Fruit fly (Drosophila melanogaster) whole organism, prepupa: Measurements from ENCODE around the gene ND-15.

ENCODE experiments used
- Blimp-1 ChIP-seq: fragments of 200-800 bp; sonication (Bioruptor generic); optimal IDR thresholded peaks from 3 replicates; lab custom pipeline; 2017; ENCODE audit warnings: missing biosample characterization, missing genetic modification characterization, mild to moderate bottlenecking, moderate library complexity, missing genetic modification reagents
- CG11902 ChIP-seq: fragments of 200-800 bp; sonication (Bioruptor generic); optimal IDR thresholded peaks from 3 replicates; lab custom pipeline; 2016; ENCODE audit warnings: missing biosample characterization, missing genetic modification characterization
- CG15336 ChIP-seq: fragments of 200-800 bp; sonication (Bioruptor generic); IDR thresholded peaks from 2 replicates; pipeline ENCODE4 v1.3.6; 2022; ENCODE audit warnings: missing biosample characterization, missing genetic modification characterization
- CG1621 ChIP-seq: fragments of 200-800 bp; sonication (Bioruptor generic); optimal IDR thresholded peaks from 3 replicates; lab custom pipeline; 2018; ENCODE audit warnings: missing biosample characterization, mild to moderate bottlenecking, missing genetic modification characterization
- CG16779 ChIP-seq: fragments of 200-800 bp; sonication (Bioruptor generic); optimal IDR thresholded peaks from 3 replicates; lab custom pipeline; 2017; ENCODE audit warnings: missing biosample characterization, mild to moderate bottlenecking, missing genetic modification characterization
- CG3032 ChIP-seq: fragments of 200-800 bp; optimal IDR thresholded peaks from 2 replicates; lab custom pipeline; 2019; ENCODE audit warnings: missing biosample characterization, mild to moderate bottlenecking, missing genetic modification characterization, moderate library complexity
- CG31627 ChIP-seq: fragments of 200-800 bp; sonication (Bioruptor generic); optimal IDR thresholded peaks from 3 replicates; lab custom pipeline; 2016; ENCODE audit warnings: missing biosample characterization, missing genetic modification characterization
- CG32006 ChIP-seq: fragments of 200-800 bp; sonication (Bioruptor generic); optimal IDR thresholded peaks from 3 replicates; lab custom pipeline; 2017; ENCODE audit warnings: missing biosample characterization, mild to moderate bottlenecking, missing genetic modification characterization
- CG6163 ChIP-seq: fragments of 200-800 bp; sonication (Bioruptor generic); IDR thresholded peaks from 3 replicates; pipeline ENCODE4 v1.3.6; 2022; ENCODE audit warnings: missing biosample characterization, missing genetic modification characterization
- CG6792 ChIP-seq: fragments of 200-800 bp; sonication (Bioruptor generic); optimal IDR thresholded peaks from 3 replicates; lab custom pipeline; 2016; ENCODE audit warnings: missing biosample characterization, missing genetic modification characterization
- CG8119 ChIP-seq: fragments of 200-800 bp; sonication (Bioruptor generic); IDR thresholded peaks from 3 replicates; pipeline ENCODE4 v1.3.6; 2022; ENCODE audit warnings: missing biosample characterization, missing genetic modification characterization
- CG9139 ChIP-seq: fragments of 200-800 bp; sonication (Bioruptor generic); optimal IDR thresholded peaks from 3 replicates; lab custom pipeline; 2017; ENCODE audit warnings: missing biosample characterization, mild to moderate bottlenecking, missing genetic modification characterization
- Eip78C ChIP-seq: fragments of 200-800 bp; sonication (Bioruptor generic); peaks from one replicate; lab custom pipeline; 2016; ENCODE audit warnings: missing biosample characterization, missing genetic modification characterization
- Hr4 ChIP-seq: fragments of 200-800 bp; sonication (Bioruptor generic); optimal IDR thresholded peaks from 3 replicates; lab custom pipeline; 2016; ENCODE audit warnings: missing biosample characterization, missing genetic modification characterization
- OdsH ChIP-seq: fragments of 200-800 bp; sonication (Bioruptor generic); optimal IDR thresholded peaks from 3 replicates; lab custom pipeline; 2016; ENCODE audit warnings: missing biosample characterization, missing genetic modification characterization
- Sox102F ChIP-seq: fragments of 200-800 bp; sonication (Bioruptor generic); optimal IDR thresholded peaks from 2 replicates; lab custom pipeline; 2016; ENCODE audit warnings: missing biosample characterization, mild to moderate bottlenecking, missing genetic modification characterization
- Sox14 ChIP-seq: fragments of 200-800 bp; sonication (Bioruptor generic); optimal IDR thresholded peaks from 3 replicates; lab custom pipeline; 2016; ENCODE audit warnings: missing biosample characterization, missing genetic modification characterization
- Sox15 ChIP-seq: fragments of 200-800 bp; sonication (Bioruptor generic); optimal IDR thresholded peaks from 3 replicates; lab custom pipeline; 2016; ENCODE audit warnings: missing biosample characterization, missing genetic modification characterization
- acj6 ChIP-seq: fragments of 200-800 bp; sonication (Bioruptor generic); optimal IDR thresholded peaks from 3 replicates; lab custom pipeline; 2016; ENCODE audit warnings: missing biosample characterization, missing genetic modification characterization
- cyc ChIP-seq: fragments of 200-800 bp; sonication (Bioruptor generic); optimal IDR thresholded peaks from 3 replicates; lab custom pipeline; 2016; ENCODE audit warnings: missing biosample characterization, missing genetic modification characterization
- esn ChIP-seq: fragments of 200-800 bp; sonication (Bioruptor generic); optimal IDR thresholded peaks from 2 replicates; lab custom pipeline; 2016; ENCODE audit warnings: missing biosample characterization, mild to moderate bottlenecking, missing genetic modification characterization, moderate library complexity
- fd59A ChIP-seq: fragments of 200-800 bp; sonication (Bioruptor generic); optimal IDR thresholded peaks from 2 replicates; lab custom pipeline; 2017; ENCODE audit warnings: missing biosample characterization, mild to moderate bottlenecking, missing genetic modification characterization, missing genetic modification reagents
- fd85E ChIP-seq: fragments of 200-800 bp; sonication (Bioruptor generic); optimal IDR thresholded peaks from 3 replicates; lab custom pipeline; 2016; ENCODE audit warnings: missing biosample characterization, missing genetic modification characterization
- fkh ChIP-seq: fragments of 200-800 bp; sonication (Bioruptor generic); optimal IDR thresholded peaks from 3 replicates; lab custom pipeline; 2017; ENCODE audit warnings: missing biosample characterization, mild to moderate bottlenecking, missing genetic modification characterization, moderate library complexity
- net ChIP-seq: fragments of 200-800 bp; sonication (Bioruptor generic); optimal IDR thresholded peaks from 3 replicates; lab custom pipeline; 2016; ENCODE audit warnings: missing biosample characterization, missing genetic modification characterization
- salr ChIP-seq, 2 experiments: fragments of 200-800 bp; sonication (Bioruptor generic); optimal IDR thresholded peaks; 3 replicates each; lab custom pipeline; 2016 to 2018; ENCODE audit warnings: missing biosample characterization in 2 of 2, missing genetic modification characterization in 2 of 2, mild to moderate bottlenecking in 1 of 2
- svp ChIP-seq: fragments of 200-800 bp; sonication (Bioruptor generic); peaks from one replicate; lab custom pipeline; 2016; ENCODE audit warnings: missing biosample characterization, missing genetic modification characterization
- topi ChIP-seq: fragments of 200-800 bp; sonication (Bioruptor generic); optimal IDR thresholded peaks from 3 replicates; lab custom pipeline; 2016; ENCODE audit warnings: missing biosample characterization, missing genetic modification characterization
- vri ChIP-seq: fragments of 200-800 bp; sonication (Bioruptor generic); optimal IDR thresholded peaks from 3 replicates; lab custom pipeline; 2016; ENCODE audit warnings: missing biosample characterization, mild to moderate bottlenecking, missing genetic modification characterization

ND-15 gene

dm6 chr2L:91830-92229 is 22.7 kb upstream of the ND-15 start (continued):
- TF ChIP-seq CG31627 (GFP tag; lab: Kevin White, UChicago) (peak; percentile 72), Hr4 (GFP tag; lab: Kevin White, UChicago) (peak; percentile 42), CG6163 (GFP tag; lab: Robert Waterston, UW) (peak; percentile 87; the same call in 2 of the 3 replicates), Sox14 (peak; percentile 81), OdsH (peak; percentile 73), esn (GFP tag; lab: Kevin White, UChicago) (peak; percentile 83), fd59A (GFP tag; lab: Kevin White, UChicago) (peak; percentile 81), salr (GFP tag; optimal IDR thresholded peaks at IDR 0.05; lab: Kevin White, UChicago) (peak in 1 of 2 experiments; percentile 63), CG15336 (GFP tag; lab: Robert Waterston, UW) (peak; percentile 72), vri (GFP tag; lab: Kevin White, UChicago) (no peak), CG16779 (tag; lab: Kevin White, UChicago) (no peak), cyc (GFP tag; lab: Kevin White, UChicago) (peak; percentile 59), Sox15 (GFP tag; lab: Kevin White, UChicago) (peak; percentile 3), topi (GFP tag; lab: Kevin White, UChicago) (peak; percentile 79)

DNA sequence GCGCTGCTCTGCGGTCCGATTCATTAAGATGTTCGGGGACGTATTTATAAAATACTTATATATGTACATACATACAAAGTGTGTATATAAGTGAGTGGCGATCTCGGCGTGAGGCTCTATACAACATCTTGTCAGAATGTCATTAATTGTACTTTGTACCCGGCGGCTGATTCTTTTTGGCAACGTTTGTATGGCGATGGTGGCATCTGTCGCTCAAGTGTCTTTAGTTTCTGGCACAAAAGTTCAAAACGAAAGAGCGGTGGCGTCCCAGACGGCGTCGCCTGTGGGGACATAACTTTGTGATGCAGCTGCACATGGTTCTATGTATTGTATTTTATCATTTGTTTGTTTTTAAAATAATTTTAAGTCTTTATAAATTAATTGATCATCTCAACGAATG is 21.5 kb upstream of the ND-15 start:
- TF ChIP-seq topi (GFP tag; lab: Kevin White, UChicago) (no peak), fd59A (GFP tag; lab: Kevin White, UChicago) (no peak), acj6 (GFP tag; lab: Kevin White, UChicago) (no peak), CG8119 (peak; percentile 18; the same call in 1 of the 3 replicates), net (GFP tag; lab: Kevin White, UChicago) (peak; percentile 77), CG16779 (tag; lab: Kevin White, UChicago) (no peak), CG6163 (GFP tag; lab: Robert Waterston, UW) (no peak), CG32006 (GFP tag; lab: Kevin White, UChicago) (no peak), fd85E (GFP tag; lab: Kevin White, UChicago) (no peak), CG6792 (GFP tag; lab: Kevin White, UChicago) (no peak), Eip78C (GFP tag; lab: Kevin White, UChicago) (peak; percentile 38), Sox102F (GFP tag; lab: Kevin White, UChicago) (no peak)

- no peak for TF ChIP-seq CG1621
- peak; percentile 38 for TF ChIP-seq Blimp-1
- TF ChIP-seq, all 60 proteins: peak for 1
These were observed 20.4 kb upstream of the ND-15 start for dm6 chr2L:94096-94495.

DNA sequence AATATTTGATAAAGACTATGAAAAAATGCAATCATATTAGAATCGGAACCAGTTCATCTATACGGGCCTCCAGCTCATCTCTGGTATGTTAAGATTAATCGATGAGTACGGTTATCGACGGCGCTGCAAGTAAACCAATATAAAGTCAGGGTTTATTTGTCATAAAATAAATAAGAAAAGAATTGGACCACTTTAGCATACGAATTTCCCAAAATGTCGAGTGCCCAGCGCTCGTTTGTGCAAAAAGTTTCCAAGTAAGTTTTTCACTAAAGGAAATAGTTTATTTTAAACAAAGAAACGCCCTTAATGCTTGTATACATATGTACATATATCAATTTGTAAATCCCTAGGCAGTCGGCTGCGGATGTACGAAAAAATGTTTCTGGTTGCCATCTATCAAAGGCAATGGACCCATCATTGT is 19.9 kb upstream of the ND-15 start, which contains the start of gene Zir:
TSS of gene Zir (plus strand) at position 101 of the 421 bp plus-strand sequence.
- TF ChIP-seq CG9139 (GFP tag; lab: Kevin White, UChicago) (no peak), Blimp-1 (peak; percentile 5), esn (GFP tag; lab: Kevin White, UChicago) (peak; percentile 34), CG1621 (no peak), Eip78C (GFP tag; lab: Kevin White, UChicago) (peak; percentile 64), fkh (GFP tag; lab: Kevin White, UChicago) (peak; percentile 84), CG32006 (GFP tag; lab: Kevin White, UChicago) (no peak)

dm6 chr2L:102161-102761 is 12.3 kb upstream of the ND-15 start, which contains the start of gene Creld:
TSS of gene Creld (plus strand) at chr2L:102380.
- TF ChIP-seq esn (GFP tag; lab: Kevin White, UChicago): peak; percentile 21
- no peak for TF ChIP-seq CG3032 (tag; lab: Kevin White, UChicago)
- TF ChIP-seq CG15336 (GFP tag; lab: Robert Waterston, UW): no peak

DNA sequence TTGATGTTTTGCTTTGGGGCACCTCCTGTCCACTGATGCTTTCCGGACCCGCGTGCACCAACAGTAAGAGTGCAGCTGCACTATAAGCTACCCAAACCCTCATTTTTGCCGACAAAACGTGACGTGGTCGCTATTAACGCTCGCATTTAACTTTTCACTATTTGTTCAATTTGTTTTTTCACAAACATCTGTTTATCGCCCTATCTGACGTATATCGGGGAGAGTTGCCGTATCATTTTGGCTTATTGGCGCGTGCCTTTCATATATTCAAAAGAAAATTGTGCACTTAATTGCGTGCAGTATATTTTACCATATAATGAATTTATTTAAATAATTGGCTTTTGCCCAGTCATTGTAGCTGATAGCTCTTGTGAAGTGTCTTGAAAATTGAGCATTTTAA is 8.0 kb upstream of the ND-15 start, which contains the start of the genes Nhe1 and Sam-S:
TSS of gene Nhe1 (minus strand) at position 193 of the 400 bp plus-strand sequence.
TSS of gene Sam-S (plus strand) at position 364 of the 400 bp plus-strand sequence.
- TF ChIP-seq CG15336 (GFP tag; lab: Robert Waterston, UW) (0 out of 2 replicates have a peak, but pooled peaks have one; percentile 9), fd85E (GFP tag; lab: Kevin White, UChicago) (no peak), svp (no peak), Blimp-1 (no peak), fkh (GFP tag; lab: Kevin White, UChicago) (peak; percentile 81), CG11902 (GFP tag; lab: Kevin White, UChicago) (no peak), cyc (GFP tag; lab: Kevin White, UChicago) (no peak)
